Worm (Caenorhabditis elegans) whole organism, L1 larva: ENCODE results near the gene pud-3.
A peak's percentile ranks its signal among the peaks of the same experiment; 100 is the strongest.

Source experiments
- C04F5.9 ChIP-seq: sonication (generic microtip); optimal IDR thresholded peaks from 2 replicates; lab custom pipeline; 2016; ENCODE audit warnings: missing genetic modification characterization, missing compliant biosample characterization
- C16A3.4 ChIP-seq: fragments of 150-350 bp; optimal IDR thresholded peaks from 2 replicates; lab custom pipeline; 2014; ENCODE audit warnings: missing biosample characterization, missing genetic modification characterization
- C34B4.2 ChIP-seq: sonication (generic microtip); optimal IDR thresholded peaks from 2 replicates; lab custom pipeline; 2017; ENCODE audit warnings: mild to moderate bottlenecking, missing genetic modification characterization, missing compliant biosample characterization
- F16B12.6 ChIP-seq: fragments of 150-350 bp; optimal IDR thresholded peaks from 2 replicates; lab custom pipeline; 2014; ENCODE audit warnings: missing biosample characterization, missing genetic modification characterization
- aha-1 ChIP-seq: fragments of 150-350 bp; optimal IDR thresholded peaks from 2 replicates; lab custom pipeline; 2014; ENCODE audit warnings: missing biosample characterization, missing genetic modification characterization
- aly-2 ChIP-seq: fragments of 150-350 bp; optimal IDR thresholded peaks from 2 replicates; lab custom pipeline; 2014; ENCODE audit warnings: missing biosample characterization, missing genetic modification characterization
- ama-1 ChIP-seq: fragments of 150-350 bp; optimal IDR thresholded peaks from 2 replicates; lab custom pipeline; 2014
- blmp-1 ChIP-seq: fragments of 150-350 bp; optimal IDR thresholded peaks from 2 replicates; lab custom pipeline; 2014; ENCODE audit warnings: missing biosample characterization, missing genetic modification characterization
- ceh-88 ChIP-seq: fragments of 200-800 bp; sonication (Bioruptor generic); IDR thresholded peaks from 2 replicates; pipeline ENCODE4 v1.3.6; 2022; ENCODE audit warnings: missing genetic modification characterization, missing compliant biosample characterization
- ces-1 ChIP-seq: fragments of 150-350 bp; optimal IDR thresholded peaks from 2 replicates; lab custom pipeline; 2014; ENCODE audit warnings: missing biosample characterization, missing genetic modification reagents, missing genetic modification characterization
- dpl-1 ChIP-seq, 3 experiments: fragments of 150-350 bp in 2 of 3; sonication (generic microtip) in 1 of 3; optimal IDR thresholded peaks; 2 replicates each; lab custom pipeline; 2014 to 2017; ENCODE audit warnings: missing biosample characterization in 3 of 3, missing genetic modification characterization in 3 of 3, missing genetic modification reagents in 3 of 3
- dsc-1 ChIP-seq: sonication (generic microtip); optimal IDR thresholded peaks from 2 replicates; lab custom pipeline; 2016; ENCODE audit warnings: mild to moderate bottlenecking, missing genetic modification characterization, missing compliant biosample characterization
- efl-1 ChIP-seq, 4 experiments: fragments of 150-350 bp; optimal IDR thresholded peaks in 3 of 4; peaks in 1 of 4; 1 replicate in 1 of 4; 2 replicates in 3 of 4; lab custom pipeline; 2014; ENCODE audit warnings: missing biosample characterization in 2 of 4, missing genetic modification characterization in 2 of 4, missing genetic modification reagents in 2 of 4
- egl-27 ChIP-seq, 2 experiments: fragments of 150-350 bp in 1 of 2; sonication (generic microtip); optimal IDR thresholded peaks; 3 replicates each; lab custom pipeline; 2017 to 2018; ENCODE audit warnings: missing biosample characterization in 2 of 2, missing genetic modification characterization in 2 of 2, missing genetic modification reagents in 2 of 2
- elt-3 ChIP-seq, 6 experiments: fragments of 150-350 bp in 1 of 6; sonication (generic microtip); optimal IDR thresholded peaks; 2 replicates each; lab custom pipeline; 2017 to 2018; ENCODE audit warnings: missing biosample characterization in 6 of 6, missing genetic modification characterization in 6 of 6, inconsistent platforms in 1 of 6
- fkh-4 ChIP-seq: sonication (generic microtip); optimal IDR thresholded peaks from 2 replicates; lab custom pipeline; 2016; ENCODE audit warnings: missing compliant biosample characterization, missing genetic modification characterization, borderline replicate concordance
- fkh-8 ChIP-seq: sonication (generic microtip); optimal IDR thresholded peaks from 2 replicates; lab custom pipeline; 2016; ENCODE audit warnings: mild to moderate bottlenecking, missing genetic modification characterization, missing compliant biosample characterization
- grh-1 ChIP-seq: fragments of 200-800 bp; sonication (Bioruptor generic); IDR thresholded peaks from 2 replicates; pipeline ENCODE4 v1.3.6; 2022; ENCODE audit warnings: missing genetic modification reagents, missing genetic modification characterization, missing compliant biosample characterization
- jun-1 ChIP-seq: fragments of 150-350 bp; optimal IDR thresholded peaks from 2 replicates; lab custom pipeline; 2014; ENCODE audit warnings: missing biosample characterization, missing genetic modification reagents, missing genetic modification characterization
- lin-13 ChIP-seq: fragments of 150-350 bp; optimal IDR thresholded peaks from 2 replicates; lab custom pipeline; 2014; ENCODE audit warnings: missing biosample characterization, missing genetic modification reagents, missing genetic modification characterization
- lin-14 ChIP-seq: fragments of 200-800 bp; sonication (Bioruptor generic); optimal IDR thresholded peaks from 2 replicates; lab custom pipeline; 2018; ENCODE audit warnings: mild to moderate bottlenecking, missing genetic modification characterization, moderate library complexity, missing compliant biosample characterization
- lin-35 ChIP-seq, 2 experiments: fragments of 150-350 bp; optimal IDR thresholded peaks; 2 replicates each; lab custom pipeline; 2014; ENCODE audit warnings: missing biosample characterization in 2 of 2, missing genetic modification characterization in 2 of 2, missing genetic modification reagents in 2 of 2
- lin-39 ChIP-seq: fragments of 150-350 bp; optimal IDR thresholded peaks from 2 replicates; lab custom pipeline; 2014; ENCODE audit warnings: missing biosample characterization, missing genetic modification reagents, missing genetic modification characterization
- lsy-2 ChIP-seq, 2 experiments: fragments of 150-350 bp; optimal IDR thresholded peaks; 2 replicates each; lab custom pipeline; 2014; ENCODE audit warnings: missing biosample characterization in 2 of 2, missing genetic modification characterization in 2 of 2
- mab-9 ChIP-seq: fragments of 200-800 bp; sonication (Bioruptor generic); IDR thresholded peaks from 2 replicates; pipeline ENCODE4 v1.3.6; 2022; ENCODE audit warnings: missing genetic modification reagents, missing genetic modification characterization, missing compliant biosample characterization
- mdl-1 ChIP-seq, 2 experiments: fragments of 150-350 bp; optimal IDR thresholded peaks; 2 replicates each; lab custom pipeline; 2014 to 2017; ENCODE audit warnings: missing biosample characterization in 2 of 2, missing genetic modification characterization in 2 of 2, inconsistent platforms in 1 of 2
- mep-1 ChIP-seq: fragments of 150-350 bp; optimal IDR thresholded peaks from 2 replicates; lab custom pipeline; 2014; ENCODE audit warnings: missing biosample characterization, missing genetic modification characterization
- nhr-12 ChIP-seq: sonication (generic microtip); optimal IDR thresholded peaks from 2 replicates; lab custom pipeline; 2017; ENCODE audit warnings: missing biosample characterization, missing genetic modification characterization
- nhr-20 ChIP-seq: sonication (generic microtip); optimal IDR thresholded peaks from 2 replicates; lab custom pipeline; 2016; ENCODE audit warnings: mild to moderate bottlenecking, missing genetic modification characterization, missing compliant biosample characterization
- nhr-237 ChIP-seq: fragments of 150-350 bp; optimal IDR thresholded peaks from 2 replicates; lab custom pipeline; 2014; ENCODE audit warnings: missing biosample characterization, missing genetic modification characterization
- nhr-28 ChIP-seq: fragments of 150-350 bp; optimal IDR thresholded peaks from 2 replicates; lab custom pipeline; 2014; ENCODE audit warnings: missing biosample characterization, missing genetic modification characterization
- nhr-71 ChIP-seq: sonication (generic microtip); optimal IDR thresholded peaks from 2 replicates; lab custom pipeline; 2016; ENCODE audit warnings: mild to moderate bottlenecking, missing genetic modification characterization, moderate library complexity, missing compliant biosample characterization
- nhr-76 ChIP-seq: sonication (generic microtip); optimal IDR thresholded peaks from 2 replicates; lab custom pipeline; 2017; ENCODE audit warnings: missing biosample characterization, missing genetic modification characterization
- nhr-77 ChIP-seq: fragments of 150-350 bp; optimal IDR thresholded peaks from 2 replicates; lab custom pipeline; 2014; ENCODE audit warnings: missing biosample characterization, missing genetic modification characterization
- nhr-84 ChIP-seq: sonication (generic microtip); optimal IDR thresholded peaks from 2 replicates; lab custom pipeline; 2017; ENCODE audit warnings: missing biosample characterization, missing genetic modification characterization
- pag-3 ChIP-seq: sonication (generic microtip); optimal IDR thresholded peaks from 2 replicates; lab custom pipeline; 2017; ENCODE audit warnings: missing genetic modification characterization, mild to moderate bottlenecking, missing compliant biosample characterization, antibody characterized with exemption, borderline replicate concordance; ENCODE audit not compliant: insufficient read depth
- pax-3 ChIP-seq: fragments of 200-800 bp; sonication (Bioruptor generic); optimal IDR thresholded peaks from 2 replicates; lab custom pipeline; 2018; ENCODE audit warnings: mild to moderate bottlenecking, missing genetic modification characterization, moderate library complexity, missing compliant biosample characterization
- pqm-1 ChIP-seq: sonication (generic microtip); optimal IDR thresholded peaks from 3 replicates; lab custom pipeline; 2017; ENCODE audit warnings: missing biosample characterization, missing genetic modification characterization
- skn-1 ChIP-seq: fragments of 150-350 bp; optimal IDR thresholded peaks from 2 replicates; lab custom pipeline; 2014; ENCODE audit warnings: missing biosample characterization, missing genetic modification characterization
- sup-37 ChIP-seq: fragments of 200-800 bp; sonication (Bioruptor generic); optimal IDR thresholded peaks from 2 replicates; lab custom pipeline; 2018; ENCODE audit warnings: mild to moderate bottlenecking, missing genetic modification characterization, missing compliant biosample characterization
- swsn-7 ChIP-seq: sonication (generic microtip); optimal IDR thresholded peaks from 2 replicates; lab custom pipeline; 2016; ENCODE audit warnings: missing genetic modification characterization, missing compliant biosample characterization
- unc-130 ChIP-seq: fragments of 150-350 bp; optimal IDR thresholded peaks from 2 replicates; lab custom pipeline; 2017; ENCODE audit warnings: missing biosample characterization, missing genetic modification characterization, inconsistent platforms
- unc-30 ChIP-seq: sonication (generic microtip); optimal IDR thresholded peaks from 2 replicates; lab custom pipeline; 2017; ENCODE audit warnings: missing biosample characterization, missing genetic modification characterization
- unc-98 ChIP-seq: fragments of 200-800 bp; sonication (Bioruptor generic); IDR thresholded peaks from 2 replicates; pipeline ENCODE4 v1.3.6; 2022; ENCODE audit warnings: missing genetic modification characterization, missing compliant biosample characterization
- vab-15 ChIP-seq: sonication (generic microtip); optimal IDR thresholded peaks from 2 replicates; lab custom pipeline; 2017; ENCODE audit warnings: missing genotype, mild to moderate bottlenecking, missing genetic modification characterization, missing compliant biosample characterization
- zip-4 ChIP-seq: fragments of 200-800 bp; sonication (Bioruptor generic); optimal IDR thresholded peaks from 2 replicates; lab custom pipeline; 2018; ENCODE audit warnings: mild to moderate bottlenecking, missing genetic modification characterization, moderate library complexity, missing compliant biosample characterization
- ztf-11 ChIP-seq, 2 experiments: sonication (generic microtip); optimal IDR thresholded peaks; 2 replicates each; lab custom pipeline; 2016 to 2017; ENCODE audit warnings: missing genetic modification characterization in 2 of 2, missing biosample characterization in 1 of 2, missing compliant biosample characterization in 1 of 2
- ztf-4 ChIP-seq: fragments of 150-350 bp; optimal IDR thresholded peaks from 2 replicates; lab custom pipeline; 2014; ENCODE audit warnings: missing biosample characterization, missing genetic modification characterization

Gene pud-3

ce11 chrV:2281499-2281898, 43.5 kb downstream of the pud-3 start, which contains the start of gene nhr-228 (continued):
- TF ChIP-seq ces-1 (GFP tag; lab: Kevin White, UChicago) = no peak
- no peak for TF ChIP-seq C34B4.2 (tag; lab: Kevin White, UChicago)
- TF ChIP-seq dpl-1 (GFP tag; optimal IDR thresholded peaks at IDR 0.05; lab: Kevin White, UChicago) = peak in 2 of 3 experiments; percentile 9 to 56
- peak in 1 of 6 experiments; percentile 47 for TF ChIP-seq elt-3 (tag; optimal IDR thresholded peaks at IDR 0.05; lab: Kevin White, UChicago)
- peak; percentile 24 for TF ChIP-seq pag-3 (tag; lab: Kevin White, UChicago)
- TF ChIP-seq pqm-1 (tag; lab: Kevin White, UChicago) = no peak
- no peak for TF ChIP-seq aha-1 (tag; lab: Kevin White, UChicago)
- TF ChIP-seq fkh-4 (tag; lab: Kevin White, UChicago) = no peak
- TF ChIP-seq aly-2 (tag; lab: Kevin White, UChicago) = no peak
- no peak for TF ChIP-seq ceh-88 (GFP tag; lab: Robert Waterston, UW)
- no peak for TF ChIP-seq sup-37 (GFP tag; lab: Kevin White, UChicago)
- peak; percentile 67 for TF ChIP-seq nhr-20 (tag; lab: Kevin White, UChicago)
- TF ChIP-seq ztf-4 = no peak
- TF ChIP-seq swsn-7 (tag; lab: Kevin White, UChicago) = peak; percentile 23
- TF ChIP-seq C04F5.9 (tag; lab: Kevin White, UChicago) = no peak
- no peak for TF ChIP-seq nhr-12 (tag; lab: Kevin White, UChicago)
- TF ChIP-seq unc-30 (tag; lab: Kevin White, UChicago) = no peak
- TF ChIP-seq zip-4 (GFP tag; lab: Kevin White, UChicago) = no peak
- TF ChIP-seq dsc-1 (tag; lab: Kevin White, UChicago) = no peak
- TF ChIP-seq mab-9 (GFP tag; lab: Robert Waterston, UW) = no peak
- peak; percentile 37 for TF ChIP-seq unc-130
- no peak for TF ChIP-seq nhr-28 (tag; lab: Kevin White, UChicago)
- no peak for TF ChIP-seq ama-1
- TF ChIP-seq mdl-1 (tag; optimal IDR thresholded peaks at IDR 0.05; lab: Kevin White, UChicago) = peak in 1 of 2 experiments; percentile 7
- TF ChIP-seq fkh-8 = peak; percentile 35
- TF ChIP-seq blmp-1 (tag; lab: Kevin White, UChicago) = peak; percentile 79
- TF ChIP-seq nhr-84 (tag; lab: Kevin White, UChicago) = no peak
- no peak for TF ChIP-seq jun-1 (tag; lab: Kevin White, UChicago)
- no peak for TF ChIP-seq unc-98
- no peak for TF ChIP-seq pax-3 (tag; lab: Kevin White, UChicago)
- TF ChIP-seq vab-15 (tag; lab: Kevin White, UChicago) = no peak
- TF ChIP-seq, all 84 proteins: peak for 25

ce11 chrV:2278543-2278942, 46.4 kb downstream of the pud-3 start, which contains the start of gene fbxa-137:
Gene fbxa-137, plus strand, starts transcription at chrV:2278816.
- peak; percentile 14 for TF ChIP-seq lin-14
- no peak for TF ChIP-seq pag-3 (tag; lab: Kevin White, UChicago)

ce11 chrV:2278052-2278451, 46.9 kb downstream of the pud-3 start, which contains the start of gene nhr-59:
Gene nhr-59, minus strand, starts transcription at chrV:2278265.
- TF ChIP-seq ztf-11 (tag; optimal IDR thresholded peaks at IDR 0.05; lab: Kevin White, UChicago) = no peak
- TF ChIP-seq mep-1 (tag; lab: Kevin White, UChicago) = peak; percentile 0
- TF ChIP-seq unc-130 = no peak
- no peak for TF ChIP-seq egl-27 (tag; optimal IDR thresholded peaks at IDR 0.05; lab: Kevin White, UChicago)
- no peak for TF ChIP-seq lin-39 (tag; lab: Kevin White, UChicago)
- no peak for TF ChIP-seq lsy-2 (tag; optimal IDR thresholded peaks at IDR 0.05; lab: Kevin White, UChicago)
- TF ChIP-seq lin-14 = peak; percentile 68
- no peak for TF ChIP-seq F16B12.6 (tag; lab: Kevin White, UChicago)
- no peak for TF ChIP-seq grh-1 (GFP tag; lab: Robert Waterston, UW)
- no peak for TF ChIP-seq ceh-88 (GFP tag; lab: Robert Waterston, UW)
- no peak for TF ChIP-seq pax-3 (tag; lab: Kevin White, UChicago)
- no peak for TF ChIP-seq ztf-4
- TF ChIP-seq C04F5.9 (tag; lab: Kevin White, UChicago) = no peak
- TF ChIP-seq nhr-20 (tag; lab: Kevin White, UChicago) = peak; percentile 53
- no peak for TF ChIP-seq nhr-28 (tag; lab: Kevin White, UChicago)
- no peak for TF ChIP-seq vab-15 (tag; lab: Kevin White, UChicago)
- peak; percentile 22 for TF ChIP-seq nhr-71 (tag; lab: Kevin White, UChicago)
- TF ChIP-seq nhr-77 (tag; lab: Kevin White, UChicago) = no peak
- peak in 1 of 2 experiments; percentile 56 for TF ChIP-seq lin-35 (GFP tag; optimal IDR thresholded peaks at IDR 0.05; lab: Kevin White, UChicago)
- TF ChIP-seq nhr-237 = no peak
- no peak for TF ChIP-seq fkh-8
- no peak for TF ChIP-seq lin-13 (GFP tag; lab: Kevin White, UChicago)
- no peak for TF ChIP-seq skn-1 (tag; lab: Kevin White, UChicago)
- TF ChIP-seq C16A3.4 = no peak
- no peak for TF ChIP-seq sup-37 (GFP tag; lab: Kevin White, UChicago)
- no peak for TF ChIP-seq nhr-76 (tag; lab: Kevin White, UChicago)
- peak in 1 of 2 experiments; percentile 7 for TF ChIP-seq efl-1 (optimal IDR thresholded peaks at IDR 0.05; lab: Kevin White, UChicago)
- TF ChIP-seq efl-1 (GFP tag; optimal IDR thresholded peaks at IDR 0.05 in 1 of 2; lab: Kevin White, UChicago) = no peak
